Fruit fly (Drosophila melanogaster) whole organism, embryonic: ENCODE measurements around the gene Csk.

Experiments
- Ada2b ChIP-seq: fragments of 200-800 bp; sonication (Bioruptor generic); IDR thresholded peaks from 2 replicates; pipeline ENCODE4 v1.3.6; 2022; ENCODE audit warnings: missing biosample characterization, missing genetic modification characterization
- Atf-2 ChIP-seq: fragments of 200-800 bp; sonication (Bioruptor generic); optimal IDR thresholded peaks from 2 replicates; lab custom pipeline; 2016; ENCODE audit warnings: missing biosample characterization, missing genetic modification characterization
- B-H2 ChIP-seq: fragments of 200-800 bp; sonication (Bioruptor generic); optimal IDR thresholded peaks from 2 replicates; lab custom pipeline; 2018; ENCODE audit warnings: missing biosample characterization, mild to moderate bottlenecking, missing genetic modification characterization
- CG10565 ChIP-seq: fragments of 200-800 bp; sonication (Bioruptor generic); optimal IDR thresholded peaks from 3 replicates; lab custom pipeline; 2016; ENCODE audit warnings: missing biosample characterization, mild to moderate bottlenecking, missing genetic modification characterization
- CG11093 ChIP-seq: fragments of 200-800 bp; sonication (Bioruptor generic); IDR thresholded peaks from 3 replicates; pipeline ENCODE4 v1.3.6; 2022; ENCODE audit warnings: missing biosample characterization, missing genetic modification characterization
- CG11456 ChIP-seq: fragments of 200-800 bp; sonication (Bioruptor generic); IDR thresholded peaks from 3 replicates; pipeline ENCODE4 v1.3.6; 2022; ENCODE audit warnings: missing biosample characterization, missing genetic modification characterization
- CG12236 ChIP-seq: fragments of 200-800 bp; sonication (Bioruptor generic); optimal IDR thresholded peaks from 2 replicates; lab custom pipeline; 2016; ENCODE audit warnings: missing biosample characterization, missing genetic modification characterization
- CG12659 ChIP-seq: fragments of 200-800 bp; sonication (Bioruptor generic); optimal IDR thresholded peaks from 3 replicates; lab custom pipeline; 2017; ENCODE audit warnings: mild to moderate bottlenecking, missing biosample characterization, missing genetic modification reagents, missing genetic modification characterization
- CG13624 ChIP-seq: fragments of 200-800 bp; sonication (Bioruptor generic); optimal IDR thresholded peaks from 2 replicates; lab custom pipeline; 2016; ENCODE audit warnings: missing biosample characterization, missing genetic modification characterization
- CG14014 ChIP-seq: fragments of 200-800 bp; sonication (Bioruptor generic); IDR thresholded peaks from 2 replicates; pipeline ENCODE4 v1.3.6; 2022; ENCODE audit warnings: missing biosample characterization, missing genetic modification characterization
- CG1602 ChIP-seq: fragments of 200-800 bp; sonication (Bioruptor generic); optimal IDR thresholded peaks from 3 replicates; lab custom pipeline; 2016; ENCODE audit warnings: missing biosample characterization, missing genetic modification characterization
- CG18011 ChIP-seq: fragments of 200-800 bp; sonication (Bioruptor generic); optimal IDR thresholded peaks from 2 replicates; lab custom pipeline; 2017; ENCODE audit warnings: missing biosample characterization, missing genetic modification characterization, mild to moderate bottlenecking, moderate library complexity, missing genotype
- CG18619 ChIP-seq: fragments of 200-800 bp; sonication (Bioruptor generic); optimal IDR thresholded peaks from 3 replicates; lab custom pipeline; 2017; ENCODE audit warnings: missing biosample characterization, mild to moderate bottlenecking, missing genetic modification characterization
- CG31388 ChIP-seq: fragments of 200-800 bp; sonication (Bioruptor generic); optimal IDR thresholded peaks from 2 replicates; lab custom pipeline; 2016; ENCODE audit warnings: missing biosample characterization, missing genetic modification characterization
- CG33557 ChIP-seq: fragments of 200-800 bp; sonication (Bioruptor generic); optimal IDR thresholded peaks from 2 replicates; lab custom pipeline; 2019; ENCODE audit warnings: missing biosample characterization, mild to moderate bottlenecking, missing genetic modification characterization, moderate library complexity
- CG4730 ChIP-seq: fragments of 200-800 bp; sonication (Bioruptor generic); IDR thresholded peaks from 2 replicates; pipeline ENCODE4 v1.3.6; 2022; ENCODE audit warnings: missing biosample characterization, missing genetic modification characterization
- CG5953 ChIP-seq: fragments of 200-800 bp; sonication (Bioruptor generic); IDR thresholded peaks from 2 replicates; pipeline ENCODE4 v1.3.6; 2022; ENCODE audit warnings: missing biosample characterization, missing genetic modification characterization
- CG6854 ChIP-seq: fragments of 200-800 bp; sonication (Bioruptor generic); optimal IDR thresholded peaks from 3 replicates; lab custom pipeline; 2017; ENCODE audit warnings: missing biosample characterization, mild to moderate bottlenecking, missing genetic modification characterization
- CG7372 ChIP-seq: fragments of 200-800 bp; sonication (Bioruptor generic); IDR thresholded peaks from 2 replicates; pipeline ENCODE4 v1.3.6; 2022; ENCODE audit warnings: missing biosample characterization, missing genetic modification characterization
- CG8765 ChIP-seq: fragments of 200-800 bp; sonication (Bioruptor generic); IDR thresholded peaks from 2 replicates; pipeline ENCODE4 v1.3.6; 2022; ENCODE audit warnings: missing biosample characterization, missing genetic modification characterization
- CkIIα-i1 ChIP-seq: fragments of 200-800 bp; sonication (Bioruptor generic); IDR thresholded peaks from 2 replicates; pipeline ENCODE4 v1.3.6; 2022; ENCODE audit warnings: missing biosample characterization, missing genetic modification characterization
- Dbx ChIP-seq: fragments of 200-800 bp; sonication (Bioruptor generic); IDR thresholded peaks from 3 replicates; pipeline ENCODE4 v1.3.6; 2022; ENCODE audit warnings: missing biosample characterization, missing genetic modification characterization
- Deaf1 ChIP-seq: fragments of 200-800 bp; optimal IDR thresholded peaks from 3 replicates; lab custom pipeline; 2019; ENCODE audit warnings: missing biosample characterization, mild to moderate bottlenecking, missing genetic modification characterization, moderate library complexity
- Dll ChIP-seq: fragments of 200-800 bp; sonication (Bioruptor generic); IDR thresholded peaks from 4 replicates; pipeline ENCODE4 v1.3.6; 2022; ENCODE audit warnings: missing biosample characterization, missing genetic modification characterization; ENCODE audit not compliant: partially characterized antibody
- Mrtf ChIP-seq: fragments of 200-800 bp; sonication (Bioruptor generic); IDR thresholded peaks from 3 replicates; pipeline ENCODE4 v1.3.6; 2022; ENCODE audit warnings: missing biosample characterization, missing genetic modification characterization
- NC2α ChIP-seq: fragments of 200-800 bp; sonication (Bioruptor generic); optimal IDR thresholded peaks from 2 replicates; lab custom pipeline; 2016; ENCODE audit warnings: missing biosample characterization, missing genetic modification characterization
- Neu2 ChIP-seq: fragments of 200-800 bp; sonication (Bioruptor generic); optimal IDR thresholded peaks from 3 replicates; lab custom pipeline; 2016; ENCODE audit warnings: missing biosample characterization, missing genetic modification characterization, borderline replicate concordance
- Nf-YC ChIP-seq: fragments of 200-800 bp; optimal IDR thresholded peaks from 3 replicates; lab custom pipeline; 2019; ENCODE audit warnings: missing biosample characterization, mild to moderate bottlenecking, missing genetic modification characterization, moderate library complexity
- Stat92E ChIP-seq, 3 experiments: fragments of >200 bp in 2 of 3; fragments of 200-800 bp in 1 of 3; sonication (Bioruptor generic) in 1 of 3; optimal IDR thresholded peaks; 2 replicates each; lab custom pipeline; 2017 to 2019; ENCODE audit warnings: missing biosample characterization in 3 of 3, missing genetic modification characterization in 3 of 3, mild to moderate bottlenecking in 1 of 3, moderate library complexity in 1 of 3
- Xbp1 ChIP-seq: fragments of 200-800 bp; sonication (Bioruptor generic); optimal IDR thresholded peaks from 3 replicates; lab custom pipeline; 2016; ENCODE audit warnings: missing biosample characterization, mild to moderate bottlenecking, missing genetic modification characterization
- ab ChIP-seq: fragments of 200-800 bp; sonication (Bioruptor generic); optimal IDR thresholded peaks from 2 replicates; lab custom pipeline; 2016; ENCODE audit warnings: missing biosample characterization, missing genetic modification characterization
- aop ChIP-seq: fragments of 200-800 bp; sonication (Bioruptor generic); IDR thresholded peaks from 2 replicates; pipeline ENCODE4 v1.3.6; 2022; ENCODE audit warnings: missing biosample characterization, missing genetic modification characterization
- ara ChIP-seq: fragments of 200-800 bp; sonication (Bioruptor generic); IDR thresholded peaks from 2 replicates; pipeline ENCODE4 v1.3.6; 2022; ENCODE audit warnings: missing biosample characterization, missing genetic modification characterization
- btn ChIP-seq: fragments of 200-800 bp; sonication (Bioruptor generic); optimal IDR thresholded peaks from 2 replicates; lab custom pipeline; 2016; ENCODE audit warnings: missing biosample characterization, missing genetic modification characterization
- cg ChIP-seq: fragments of 200-800 bp; sonication (Bioruptor generic); optimal IDR thresholded peaks from 3 replicates; lab custom pipeline; 2019; ENCODE audit warnings: missing biosample characterization, mild to moderate bottlenecking, missing genetic modification characterization, moderate library complexity
- da ChIP-seq: fragments of 200-800 bp; sonication (Bioruptor generic); optimal IDR thresholded peaks from 2 replicates; lab custom pipeline; 2016; ENCODE audit warnings: missing biosample characterization, missing genetic modification characterization
- eve ChIP-seq, 2 experiments: fragments of >200 bp; optimal IDR thresholded peaks; 2 replicates each; lab custom pipeline; 2017; ENCODE audit warnings: missing biosample characterization in 2 of 2, missing genetic modification characterization in 2 of 2
- fru ChIP-seq: fragments of >200 bp; optimal IDR thresholded peaks from 2 replicates; lab custom pipeline; 2017
- grn ChIP-seq: fragments of 200-800 bp; sonication (Bioruptor generic); optimal IDR thresholded peaks from 3 replicates; lab custom pipeline; 2017; ENCODE audit warnings: missing biosample characterization, missing genetic modification characterization
- lmd ChIP-seq: fragments of 200-800 bp; sonication (Bioruptor generic); IDR thresholded peaks from 2 replicates; pipeline ENCODE4 v1.3.6; 2022; ENCODE audit warnings: missing biosample characterization, missing genetic modification characterization
- luna ChIP-seq: fragments of 200-800 bp; sonication (Bioruptor generic); optimal IDR thresholded peaks from 2 replicates; lab custom pipeline; 2016; ENCODE audit warnings: missing biosample characterization, missing genetic modification characterization
- mld ChIP-seq: fragments of 200-800 bp; sonication (Bioruptor generic); IDR thresholded peaks from 3 replicates; pipeline ENCODE4 v1.3.6; 2022; ENCODE audit warnings: missing biosample characterization, missing genetic modification characterization; ENCODE audit not compliant: partially characterized antibody
- nerfin-1 ChIP-seq: fragments of 200-800 bp; sonication (Bioruptor generic); optimal IDR thresholded peaks from 3 replicates; lab custom pipeline; 2019; ENCODE audit warnings: missing biosample characterization, mild to moderate bottlenecking, missing genetic modification characterization, moderate library complexity
- pita ChIP-seq: fragments of 200-800 bp; sonication (Bioruptor generic); optimal IDR thresholded peaks from 2 replicates; lab custom pipeline; 2017; ENCODE audit warnings: missing biosample characterization, mild to moderate bottlenecking, missing genetic modification characterization
- salm ChIP-seq: fragments of 200-800 bp; sonication (Bioruptor generic); optimal IDR thresholded peaks from 2 replicates; lab custom pipeline; 2018; ENCODE audit warnings: missing biosample characterization, mild to moderate bottlenecking, missing genetic modification characterization
- schlank ChIP-seq: fragments of 200-800 bp; sonication (Bioruptor generic); optimal IDR thresholded peaks from 2 replicates; lab custom pipeline; 2018; ENCODE audit warnings: missing biosample characterization, mild to moderate bottlenecking, missing genetic modification characterization
- sug ChIP-seq: fragments of 200-800 bp; optimal IDR thresholded peaks from 2 replicates; lab custom pipeline; 2019; ENCODE audit warnings: missing biosample characterization, mild to moderate bottlenecking, missing genetic modification characterization, moderate library complexity
- tgo ChIP-seq: fragments of 200-800 bp; sonication (Bioruptor generic); IDR thresholded peaks from 3 replicates; pipeline ENCODE4 v1.3.6; 2022; ENCODE audit warnings: missing biosample characterization, missing genetic modification characterization
- usp ChIP-seq: fragments of >200 bp; optimal IDR thresholded peaks from 2 replicates; lab custom pipeline; 2017; ENCODE audit warnings: missing biosample characterization, missing genetic modification characterization

The Csk gene

dm6 chr3R:11657786-11658193 is 7.3 kb upstream of the Csk start (continued):
- TF ChIP-seq tgo: no peak
- TF ChIP-seq salm (tag; lab: Kevin White, UChicago): no peak
- no peak for TF ChIP-seq eve (GFP tag; optimal IDR thresholded peaks at IDR 0.05; lab: Kevin White, UChicago)

dm6 chr3R:11656614-11657216 is 6.2 kb upstream of the Csk start:
- TF ChIP-seq CG8765 (GFP tag; lab: Robert Waterston, UW) (peak; percentile 87), Mrtf (GFP tag; lab: Robert Waterston, UW) (peak; percentile 96), CG11456 (peak; percentile 97), Deaf1 (tag; lab: Kevin White, UChicago) (peak; percentile 80), Atf-2 (GFP tag; lab: Kevin White, UChicago) (peak; percentile 93), CG7372 (GFP tag; lab: Robert Waterston, UW) (peak; percentile 95), Stat92E (GFP tag; optimal IDR thresholded peaks at IDR 0.05; lab: Kevin White, UChicago) (peak in 1 of 3 experiments; percentile 71), cg (GFP tag; lab: Kevin White, UChicago) (no peak), aop (GFP tag; lab: Robert Waterston, UW) (peak; percentile 83), B-H2 (GFP tag; lab: Kevin White, UChicago) (peak; percentile 71), Ada2b (GFP tag; lab: Robert Waterston, UW) (peak; percentile 97), Dbx (GFP tag; lab: Robert Waterston, UW) (peak; percentile 97), Neu2 (GFP tag; lab: Kevin White, UChicago) (peak; percentile 77), mld (GFP tag; lab: Robert Waterston, UW) (no peak), lmd (GFP tag; lab: Robert Waterston, UW) (peak; percentile 97), CG33557 (GFP tag; lab: Kevin White, UChicago) (peak; percentile 85), CG5953 (GFP tag; lab: Robert Waterston, UW) (peak; percentile 94), da (GFP tag; lab: Kevin White, UChicago) (peak; percentile 57), CG18619 (GFP tag; lab: Kevin White, UChicago) (peak; percentile 94), CG14014 (GFP tag; lab: Robert Waterston, UW) (peak; percentile 97), btn (GFP tag; lab: Kevin White, UChicago) (peak; percentile 85), CG12659 (GFP tag; lab: Kevin White, UChicago) (peak; percentile 98), CG10565 (peak; percentile 75), CkIIα-i1 (peak; percentile 80), CG12236 (GFP tag; lab: Kevin White, UChicago) (peak; percentile 90), grn (peak; percentile 62), usp (no peak), Nf-YC (tag; lab: Kevin White, UChicago) (peak; percentile 73), ara (peak; percentile 95), NC2α (peak; percentile 88), CG1602 (GFP tag; lab: Kevin White, UChicago) (peak; percentile 94), luna (GFP tag; lab: Kevin White, UChicago) (peak; percentile 85), CG13624 (GFP tag; lab: Kevin White, UChicago) (peak; percentile 95), Xbp1 (peak; percentile 97), ab (GFP tag; lab: Kevin White, UChicago) (peak; percentile 84), CG11093 (GFP tag; lab: Robert Waterston, UW) (peak; percentile 90), sug (tag; lab: Kevin White, UChicago) (peak; percentile 85), schlank (peak; percentile 94), nerfin-1 (tag; lab: Kevin White, UChicago) (peak; percentile 90), CG6854 (GFP tag; lab: Kevin White, UChicago) (peak; percentile 91), pita (no peak), CG31388 (GFP tag; lab: Kevin White, UChicago) (peak; percentile 91), fru (lab: Kevin White, UChicago) (no peak), CG4730 (GFP tag; lab: Robert Waterston, UW) (peak; percentile 95), CG18011 (GFP tag; lab: Kevin White, UChicago) (peak; percentile 86), Dll (no peak)
